Worm (Caenorhabditis elegans): ENCODE data around the gene T05A7.11.

Gene T05A7.11

ce11 chrII:4648785-4649184 is 16.5 kb downstream of the T05A7.11 start, which contains the start of gene lgc-27:
TSS of gene lgc-27 (plus strand) at chrII:4649085.
- TF ChIP-seq B0310.2 (tag; optimal IDR thresholded peaks at IDR 0.05), result no peak

ce11 chrII:4640748-4641147 is 24.5 kb downstream of the T05A7.11 start:
- TF ChIP-seq hnd-1 (tag; optimal IDR thresholded peaks at IDR 0.05), result no peak

- TF ChIP-seq aly-1 (tag; optimal IDR thresholded peaks at IDR 0.05) (no peak), B0310.2 (tag; optimal IDR thresholded peaks at IDR 0.05) (no peak), ceh-36 (tag; optimal IDR thresholded peaks at IDR 0.05) (no peak), ets-7 (tag; optimal IDR thresholded peaks at IDR 0.05) (no peak), hnd-1 (tag; optimal IDR thresholded peaks at IDR 0.05) (no peak), tra-4 (tag; optimal IDR thresholded peaks at IDR 0.05) (no peak), hmg-4 (GFP tag; optimal IDR thresholded peaks at IDR 0.05) (no peak), flt-1 (GFP tag; IDR thresholded peaks at IDR 0.05) (no peak), scrt-1 (GFP tag; IDR thresholded peaks at IDR 0.05) (no peak), tbx-11 (GFP tag; IDR thresholded peaks at IDR 0.05) (no peak), ama-1 (optimal IDR thresholded peaks at IDR 0.05) (no peak), tbx-37 (GFP tag; conservative IDR thresholded peaks at IDR 0.05) (no peak), hmbx-1 (tag; optimal IDR thresholded peaks at IDR 0.05) (no peak), ceh-13 (GFP tag; optimal IDR thresholded peaks at IDR 0.05) (no peak), sea-1 (GFP tag; conservative IDR thresholded peaks at IDR 0.05) (no peak), F13C5.2 (tag; optimal IDR thresholded peaks at IDR 0.05) (no peak), pes-1 (GFP tag; IDR thresholded peaks at IDR 0.05) (no peak)
Measured at ce11 chrII:4638891-4639290, 26.4 kb downstream of the T05A7.11 start.

ce11 chrII:4638241-4638640 is 27.0 kb downstream of the T05A7.11 start, which contains the start of gene che-10:
TSS of gene che-10 (minus strand) at chrII:4638341.
- TF ChIP-seq tbx-37 (GFP tag; conservative IDR thresholded peaks at IDR 0.05) (no peak), hmg-4 (GFP tag; optimal IDR thresholded peaks at IDR 0.05) (no peak), F13C5.2 (tag; optimal IDR thresholded peaks at IDR 0.05) (no peak), ama-1 (optimal IDR thresholded peaks at IDR 0.05) (no peak), tra-4 (tag; optimal IDR thresholded peaks at IDR 0.05) (no peak), ceh-13 (GFP tag; optimal IDR thresholded peaks at IDR 0.05) (no peak), pes-1 (GFP tag; IDR thresholded peaks at IDR 0.05) (no peak), aly-1 (tag; optimal IDR thresholded peaks at IDR 0.05) (no peak), sea-1 (GFP tag; conservative IDR thresholded peaks at IDR 0.05) (no peak), B0310.2 (tag; optimal IDR thresholded peaks at IDR 0.05) (no peak), ceh-36 (tag; optimal IDR thresholded peaks at IDR 0.05) (no peak), ets-7 (tag; optimal IDR thresholded peaks at IDR 0.05) (no peak), scrt-1 (GFP tag; IDR thresholded peaks at IDR 0.05) (no peak)

- TF ChIP-seq tbx-11 (GFP tag; IDR thresholded peaks at IDR 0.05), result no peak
- TF ChIP-seq ama-1 (optimal IDR thresholded peaks at IDR 0.05), result no peak
- no peak for TF ChIP-seq ceh-13 (GFP tag; optimal IDR thresholded peaks at IDR 0.05)
- TF ChIP-seq ceh-36 (tag; optimal IDR thresholded peaks at IDR 0.05), result no peak
- TF ChIP-seq sea-1 (GFP tag; conservative IDR thresholded peaks at IDR 0.05), result no peak
- no peak for TF ChIP-seq hnd-1 (tag; optimal IDR thresholded peaks at IDR 0.05)
- no peak for TF ChIP-seq F13C5.2 (tag; optimal IDR thresholded peaks at IDR 0.05)
- no peak for TF ChIP-seq B0310.2 (tag; optimal IDR thresholded peaks at IDR 0.05)
- TF ChIP-seq hmbx-1 (tag; optimal IDR thresholded peaks at IDR 0.05), result no peak
- no peak for TF ChIP-seq hmg-4 (GFP tag; optimal IDR thresholded peaks at IDR 0.05)
Measured at ce11 chrII:4631479-4631878, 33.8 kb downstream of the T05A7.11 start.

ce11 chrII:4626606-4627005 is 38.7 kb downstream of the T05A7.11 start, which contains the start of gene F35D11.1:
TSS of gene F35D11.1 (plus strand) at chrII:4626906.
- TF ChIP-seq hnd-1 (tag; optimal IDR thresholded peaks at IDR 0.05), result no peak
- TF ChIP-seq ama-1 (optimal IDR thresholded peaks at IDR 0.05), result no peak
- no peak for TF ChIP-seq ceh-36 (tag; optimal IDR thresholded peaks at IDR 0.05)
- no peak for TF ChIP-seq tra-4 (tag; optimal IDR thresholded peaks at IDR 0.05)
- TF ChIP-seq hmg-4 (GFP tag; optimal IDR thresholded peaks at IDR 0.05), result no peak
- TF ChIP-seq hmbx-1 (tag; optimal IDR thresholded peaks at IDR 0.05), result no peak
- TF ChIP-seq B0310.2 (tag; optimal IDR thresholded peaks at IDR 0.05), result no peak
- no peak for TF ChIP-seq tbx-11 (GFP tag; IDR thresholded peaks at IDR 0.05)
- TF ChIP-seq F13C5.2 (tag; optimal IDR thresholded peaks at IDR 0.05), result no peak
- no peak for TF ChIP-seq scrt-1 (GFP tag; IDR thresholded peaks at IDR 0.05)
- TF ChIP-seq ceh-13 (GFP tag; optimal IDR thresholded peaks at IDR 0.05), result no peak
- no peak for TF ChIP-seq aly-1 (tag; optimal IDR thresholded peaks at IDR 0.05)
- no peak for TF ChIP-seq flt-1 (GFP tag; IDR thresholded peaks at IDR 0.05)
- no peak for TF ChIP-seq tbx-37 (GFP tag; conservative IDR thresholded peaks at IDR 0.05)
- no peak for TF ChIP-seq ets-7 (tag; optimal IDR thresholded peaks at IDR 0.05)

DNA sequence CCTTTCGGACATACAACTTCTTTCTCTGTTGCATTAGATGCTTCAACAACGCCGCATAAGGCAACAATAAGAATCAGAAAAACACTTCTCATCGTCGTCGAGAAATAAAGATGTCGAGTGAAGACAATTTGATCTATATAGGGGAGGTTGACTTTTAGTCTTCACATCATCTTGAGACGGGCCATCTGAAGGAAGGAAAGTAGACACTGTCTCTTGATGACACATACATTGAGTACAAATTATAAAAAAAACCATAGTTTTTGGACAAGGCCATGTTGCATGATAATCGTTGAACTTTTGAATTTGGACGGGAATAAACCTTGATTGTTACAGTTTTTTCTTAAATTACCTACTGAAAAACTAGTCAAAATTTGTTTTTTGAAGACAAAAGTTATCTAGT is 43.6 kb downstream of the T05A7.11 start, which contains the start of gene clec-139:
Gene clec-139 (minus strand): TSS at position 101 of the 400 bp plus-strand sequence.
- TF ChIP-seq scrt-1 (GFP tag; IDR thresholded peaks at IDR 0.05) (no peak), ets-7 (tag; optimal IDR thresholded peaks at IDR 0.05) (no peak), B0310.2 (tag; optimal IDR thresholded peaks at IDR 0.05) (no peak), hmbx-1 (tag; optimal IDR thresholded peaks at IDR 0.05) (no peak), ceh-36 (tag; optimal IDR thresholded peaks at IDR 0.05) (no peak), ama-1 (optimal IDR thresholded peaks at IDR 0.05) (no peak), tbx-37 (GFP tag; conservative IDR thresholded peaks at IDR 0.05) (no peak)

DNA sequence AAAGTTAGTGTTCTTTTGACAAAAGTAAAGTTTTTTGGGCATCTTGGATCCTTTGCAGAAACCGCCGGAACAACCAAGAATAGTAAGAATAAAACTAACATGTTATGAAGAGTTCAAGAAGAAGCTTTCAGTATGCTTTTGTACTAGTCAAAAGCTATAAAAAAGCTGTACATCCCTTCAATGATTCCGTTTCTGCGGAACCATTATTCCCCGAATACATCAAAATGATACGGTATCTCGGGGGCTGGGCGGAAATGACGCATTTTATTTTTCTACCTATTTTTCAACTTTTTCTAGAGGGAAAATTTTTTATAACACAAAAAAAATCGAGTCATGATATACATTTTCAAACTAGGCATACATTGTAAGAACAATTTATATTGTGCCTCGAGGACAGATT is 45.6 kb downstream of the T05A7.11 start, which contains the start of gene clec-138:
Gene clec-138 (minus strand): TSS at position 101 of the 400 bp plus-strand sequence.
- TF ChIP-seq ama-1 (optimal IDR thresholded peaks at IDR 0.05) (no peak), hnd-1 (tag; optimal IDR thresholded peaks at IDR 0.05) (no peak), sea-1 (GFP tag; conservative IDR thresholded peaks at IDR 0.05) (no peak), tbx-11 (GFP tag; IDR thresholded peaks at IDR 0.05) (no peak), hmbx-1 (tag; optimal IDR thresholded peaks at IDR 0.05) (no peak), pes-1 (GFP tag; IDR thresholded peaks at IDR 0.05) (no peak), ets-7 (tag; optimal IDR thresholded peaks at IDR 0.05) (no peak), B0310.2 (tag; optimal IDR thresholded peaks at IDR 0.05) (no peak), hmg-4 (GFP tag; optimal IDR thresholded peaks at IDR 0.05) (no peak), ceh-36 (tag; optimal IDR thresholded peaks at IDR 0.05) (no peak)
